Worm (Caenorhabditis elegans) whole organism, L4/young adult: ENCODE data around the gene F37C4.5.

ENCODE experiments used
- W03F9.2 ChIP-seq: fragments of 150-350 bp; optimal IDR thresholded peaks from 2 replicates; lab custom pipeline; 2014; ENCODE audit warnings: missing biosample characterization, missing genetic modification characterization
- him-1 ChIP-seq: sonication (generic microtip); optimal IDR thresholded peaks from 2 replicates; lab custom pipeline; 2016; ENCODE audit warnings: missing genotype, missing genetic modification reagents, missing genetic modification characterization, missing compliant biosample characterization

- no peak for TF ChIP-seq W03F9.2
- no peak for TF ChIP-seq him-1 (tag; lab: Kevin White, UChicago)
These were observed at the start of gene F37C4.5 for ce11 chrIV:3873706-3874105.
